Worm (Caenorhabditis elegans): ENCODE results near the gene C06H5.6.
A peak's percentile ranks its signal among the peaks of the same experiment; 100 is the strongest.
"Not testable (repeated sequence)": the region's sequence is repeated elsewhere in the genome, so short reads cannot be mapped to it uniquely, and the experiment has no call there.

Gene C06H5.6

DNA sequence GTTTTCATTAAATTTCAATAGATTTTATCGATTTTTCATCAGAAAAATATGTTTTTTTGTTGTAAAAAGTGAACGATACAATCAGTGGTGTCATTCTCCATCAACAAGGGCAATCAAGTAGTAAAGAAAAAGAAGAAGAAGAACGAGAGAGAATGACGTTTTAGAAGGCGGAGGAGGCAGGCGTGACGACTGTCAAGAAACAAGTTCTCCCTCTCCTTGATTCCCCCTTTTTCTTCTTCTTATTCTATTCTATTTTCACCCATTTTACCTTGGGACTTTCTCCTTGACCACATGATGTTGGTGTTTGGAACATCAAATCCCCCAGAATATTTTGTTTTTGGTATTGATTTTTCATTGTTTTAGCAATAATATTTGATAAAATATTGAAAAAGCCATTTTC, 17.0 kb upstream of the C06H5.6 start:
- TF ChIP-seq gei-17 (GFP tag; optimal IDR thresholded peaks at IDR 0.05) (no peak), lin-35 (GFP tag; optimal IDR thresholded peaks at IDR 0.05) (no peak), ccch-3 (GFP tag; optimal IDR thresholded peaks at IDR 0.05) (no peak), sptf-2 (GFP tag; optimal IDR thresholded peaks at IDR 0.05) (no peak), let-526 (GFP tag; IDR thresholded peaks at IDR 0.05) (no peak), hsf-1 (GFP tag; IDR thresholded peaks at IDR 0.05) (no peak), Y53F4B.3 (GFP tag; IDR thresholded peaks at IDR 0.05) (no peak)

DNA sequence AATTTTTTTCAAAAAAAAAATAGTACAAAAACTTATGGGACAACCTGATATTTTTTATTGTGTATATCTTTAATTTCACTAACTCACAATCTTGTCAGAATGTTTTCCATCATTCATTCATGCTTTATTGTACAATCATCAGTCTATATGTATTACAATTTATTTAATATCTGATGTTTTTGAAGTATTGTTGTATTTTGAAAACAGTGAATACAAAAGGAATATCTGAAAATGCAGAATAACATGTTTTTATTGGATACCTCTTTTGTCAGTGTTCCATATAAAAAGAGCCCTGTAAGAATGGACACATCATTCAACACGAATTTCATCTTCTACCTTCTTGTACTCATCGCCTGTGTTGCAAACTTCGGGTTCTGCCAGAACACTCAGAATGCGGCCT, 15.0 kb upstream of the C06H5.6 start, which contains the start of gene C06H5.14:
C06H5.14 (plus strand) TSS at position 301 of the 400 bp plus-strand sequence.
- not testable (repeated sequence) for TF ChIP-seq dox-1 (GFP tag; IDR thresholded peaks at IDR 0.05); zfh-2 (GFP tag; conservative IDR thresholded peaks at IDR 0.05); hlh-12 (tag; optimal IDR thresholded peaks at IDR 0.05)

DNA sequence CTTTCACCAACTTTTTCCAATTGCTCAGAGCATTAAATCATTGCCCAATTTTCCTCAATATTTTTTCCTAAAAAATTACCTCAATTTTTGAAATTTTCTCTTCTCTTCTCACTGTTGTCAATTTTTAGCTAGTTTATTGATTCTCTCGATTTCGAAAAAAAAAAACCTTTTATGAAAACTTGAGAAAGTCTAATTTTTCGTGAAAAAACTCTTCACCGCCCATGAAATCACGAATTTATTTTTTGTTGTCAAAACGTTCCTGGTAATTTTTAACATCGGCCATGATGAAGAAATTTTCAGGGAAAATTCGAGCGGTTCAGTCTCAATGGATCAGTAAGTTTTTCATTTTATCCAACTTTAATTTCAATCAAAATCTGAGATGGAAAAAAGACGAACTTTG, 10.7 kb upstream of the C06H5.6 start, which contains the start of gene fbxa-157:
fbxa-157 (plus strand) TSS at position 301 of the 400 bp plus-strand sequence.
- TF ChIP-seq sdz-38 (tag; optimal IDR thresholded peaks at IDR 0.05) (no peak), F10E7.11 (tag; optimal IDR thresholded peaks at IDR 0.05) (no peak), attf-6 (GFP tag; IDR thresholded peaks at IDR 0.05) (no peak), die-1 (tag; optimal IDR thresholded peaks at IDR 0.05) (no peak), F33H1.4 (GFP tag; IDR thresholded peaks at IDR 0.05) (no peak), egl-44 (GFP tag; IDR thresholded peaks at IDR 0.05) (no peak), fkh-3 (tag; optimal IDR thresholded peaks at IDR 0.05) (no peak), rcor-1 (GFP tag; IDR thresholded peaks at IDR 0.05) (no peak), F57C9.4 (tag; optimal IDR thresholded peaks at IDR 0.05) (no peak), ztf-6 (GFP tag; IDR thresholded peaks at IDR 0.05) (no peak), unc-130 (GFP tag; optimal IDR thresholded peaks at IDR 0.05) (no peak), cebp-1 (GFP tag; IDR thresholded peaks at IDR 0.05) (no peak), cebp-1 (tag; optimal IDR thresholded peaks at IDR 0.05) (no peak), zfh-2 (GFP tag; conservative IDR thresholded peaks at IDR 0.05) (no peak), efl-1 (GFP tag; optimal IDR thresholded peaks at IDR 0.05) (no peak), C17E4.6 (GFP tag; IDR thresholded peaks at IDR 0.05) (no peak), madf-8 (GFP tag; conservative IDR thresholded peaks at IDR 0.05) (no peak), F55B11.4 (tag; optimal IDR thresholded peaks at IDR 0.05; ENCODE audit: borderline replicate concordance, insufficient read depth) (no peak), nfya-1 (tag; optimal IDR thresholded peaks at IDR 0.05; ENCODE audit: borderline replicate concordance, insufficient read depth) (no peak), sptf-2 (GFP tag; optimal IDR thresholded peaks at IDR 0.05) (no peak), ztf-18 (tag; optimal IDR thresholded peaks at IDR 0.05) (no peak)

DNA sequence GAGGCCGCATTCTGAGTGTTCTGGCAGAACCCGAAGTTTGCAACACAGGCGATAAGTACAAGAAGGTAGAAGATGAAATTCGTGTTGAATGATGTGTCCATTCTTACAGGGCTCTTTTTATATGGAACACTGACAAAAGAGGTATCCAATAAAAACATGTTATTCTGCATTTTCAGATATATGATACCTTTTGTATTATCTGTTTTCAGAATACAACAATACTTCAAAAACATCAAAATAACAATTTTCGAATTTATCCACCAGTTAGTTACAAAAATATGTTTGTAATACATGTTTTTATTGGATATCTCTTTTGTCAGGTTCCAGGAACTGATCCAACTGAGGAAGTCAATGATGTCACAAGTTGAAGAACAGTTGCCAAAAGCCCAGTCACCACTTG, 8.9 kb upstream of the C06H5.6 start, which contains the start of gene C06H5.13:
C06H5.13 (minus strand) TSS at position 101 of the 400 bp plus-strand sequence.
- TF ChIP-seq nhr-179, xnd-1, repo-1 (tag; optimal IDR thresholded peaks at IDR 0.05): not testable (repeated sequence)

DNA sequence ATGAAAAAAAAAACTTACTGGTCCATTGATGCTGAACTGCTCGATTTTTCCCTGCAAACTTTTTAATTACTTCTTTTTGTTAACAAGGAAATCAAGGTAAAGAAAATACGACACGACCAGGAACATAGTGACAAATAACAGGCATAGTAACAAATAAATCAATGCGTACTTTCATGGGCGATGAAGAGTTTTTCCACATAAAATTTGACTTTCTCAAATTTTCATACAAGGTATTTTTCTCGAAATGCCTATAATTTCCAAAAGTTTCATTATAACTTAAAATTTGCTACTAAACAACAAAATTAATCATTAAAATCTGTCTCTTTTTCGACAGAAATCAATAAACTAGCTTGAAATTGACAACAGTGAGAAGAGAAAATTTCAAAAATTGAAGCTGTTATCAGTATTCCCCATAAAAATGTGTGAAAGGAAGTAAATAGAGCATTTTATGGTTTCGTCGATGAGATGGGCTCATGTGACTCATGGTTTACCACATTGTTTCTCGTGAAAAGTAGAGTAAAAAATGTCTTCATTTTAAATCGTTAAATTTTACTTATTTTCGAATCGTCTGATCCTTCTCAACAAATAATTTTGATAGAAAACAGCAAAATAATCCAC, 8.1 kb upstream of the C06H5.6 start, which contains the start of gene fbxa-156:
fbxa-156 (minus strand) TSS at position 51 of the 618 bp plus-strand sequence.
- peak; percentile 1 for TF ChIP-seq nhr-80 (tag; optimal IDR thresholded peaks at IDR 0.05)
- no peak for TF ChIP-seq mes-4 (tag; optimal IDR thresholded peaks at IDR 0.05)

Data from whole organism, young adult.